Worm (Caenorhabditis elegans) whole organism, late embryonic: ENCODE data around the gene T20D4.11.

ENCODE experiments used
- F13H6.1 ChIP-seq: sonication (generic microtip); optimal IDR thresholded peaks from 2 replicates; lab custom pipeline; 2016; ENCODE audit warnings: missing genetic modification characterization, missing compliant biosample characterization
- K02D7.2 ChIP-seq: sonication (generic microtip); optimal IDR thresholded peaks from 2 replicates; lab custom pipeline; 2017; ENCODE audit warnings: mild to moderate bottlenecking, missing genetic modification characterization, missing compliant biosample characterization
- K09A11.1 ChIP-seq: sonication (generic microtip); optimal IDR thresholded peaks from 2 replicates; lab custom pipeline; 2017; ENCODE audit warnings: antibody characterized with exemption, mild to moderate bottlenecking, missing genetic modification characterization, missing compliant biosample characterization; ENCODE audit not compliant: insufficient read depth
- T23F11.4 ChIP-seq: fragments of 200-800 bp; sonication (Bioruptor generic); optimal IDR thresholded peaks from 2 replicates; lab custom pipeline; 2018; ENCODE audit warnings: mild to moderate bottlenecking, missing genetic modification characterization, missing compliant biosample characterization
- ama-1 ChIP-seq: fragments of 150-350 bp; optimal IDR thresholded peaks from 2 replicates; lab custom pipeline; 2014
- ceh-14 ChIP-seq: sonication (generic microtip); optimal IDR thresholded peaks from 2 replicates; lab custom pipeline; 2016; ENCODE audit warnings: missing genotype, missing genetic modification characterization, missing compliant biosample characterization
- ceh-18 ChIP-seq: sonication (generic microtip); optimal IDR thresholded peaks from 2 replicates; lab custom pipeline; 2016; ENCODE audit warnings: missing genetic modification characterization, missing compliant biosample characterization
- ceh-22 ChIP-seq: sonication (generic microtip); optimal IDR thresholded peaks from 2 replicates; lab custom pipeline; 2017; ENCODE audit warnings: missing biosample characterization, missing genetic modification characterization
- ceh-31 ChIP-seq: sonication (generic microtip); optimal IDR thresholded peaks from 2 replicates; lab custom pipeline; 2016; ENCODE audit warnings: missing genetic modification characterization, missing compliant biosample characterization
- ceh-48 ChIP-seq: sonication (generic microtip); optimal IDR thresholded peaks from 2 replicates; lab custom pipeline; 2016; ENCODE audit warnings: missing genetic modification characterization, inconsistent platforms, missing compliant biosample characterization
- ceh-6 ChIP-seq: fragments of 200-800 bp; sonication (Bioruptor generic); optimal IDR thresholded peaks from 2 replicates; lab custom pipeline; 2018; ENCODE audit warnings: mild to moderate bottlenecking, missing genetic modification characterization, missing compliant biosample characterization
- dve-1 ChIP-seq: sonication (generic microtip); optimal IDR thresholded peaks from 2 replicates; lab custom pipeline; 2017; ENCODE audit warnings: antibody characterized with exemption, mild to moderate bottlenecking, missing genetic modification characterization, missing compliant biosample characterization
- eyg-1 ChIP-seq: sonication (generic microtip); optimal IDR thresholded peaks from 2 replicates; lab custom pipeline; 2016; ENCODE audit warnings: missing genotype, missing genetic modification characterization, missing compliant biosample characterization
- gmeb-2 ChIP-seq: sonication (generic microtip); optimal IDR thresholded peaks from 2 replicates; lab custom pipeline; 2016; ENCODE audit warnings: missing genetic modification characterization, inconsistent platforms, missing compliant biosample characterization
- hlh-30 ChIP-seq: sonication (generic microtip); optimal IDR thresholded peaks from 2 replicates; lab custom pipeline; 2017; ENCODE audit warnings: antibody characterized with exemption, missing genetic modification characterization, missing compliant biosample characterization; ENCODE audit not compliant: insufficient read depth
- hlh-8 ChIP-seq: sonication (generic microtip); optimal IDR thresholded peaks from 2 replicates; lab custom pipeline; 2016; ENCODE audit warnings: missing genotype, missing genetic modification characterization, missing compliant biosample characterization
- lim-6 ChIP-seq: sonication (generic microtip); optimal IDR thresholded peaks from 2 replicates; lab custom pipeline; 2016; ENCODE audit warnings: missing genetic modification characterization, missing compliant biosample characterization
- madf-2 ChIP-seq: sonication (generic microtip); optimal IDR thresholded peaks from 2 replicates; lab custom pipeline; 2017; ENCODE audit warnings: missing genetic modification characterization, missing compliant biosample characterization
- mec-3 ChIP-seq: sonication (generic microtip); optimal IDR thresholded peaks from 2 replicates; lab custom pipeline; 2016; ENCODE audit warnings: borderline replicate concordance, missing genetic modification characterization, missing compliant biosample characterization
- nfya-1 ChIP-seq: sonication (generic microtip); optimal IDR thresholded peaks from 2 replicates; lab custom pipeline; 2017; ENCODE audit warnings: missing genetic modification characterization, mild to moderate bottlenecking, missing compliant biosample characterization, antibody characterized with exemption, moderate library complexity
- nhr-232 ChIP-seq: sonication (generic microtip); optimal IDR thresholded peaks from 2 replicates; lab custom pipeline; 2016; ENCODE audit warnings: missing genetic modification characterization, missing compliant biosample characterization
- pag-3 ChIP-seq: sonication (generic microtip); optimal IDR thresholded peaks from 2 replicates; lab custom pipeline; 2016; ENCODE audit warnings: missing compliant biosample characterization, missing genetic modification characterization, borderline replicate concordance
- pat-9 ChIP-seq: fragments of 200-800 bp; sonication (Bioruptor generic); optimal IDR thresholded peaks from 2 replicates; lab custom pipeline; 2018; ENCODE audit warnings: mild to moderate bottlenecking, missing genetic modification characterization, moderate library complexity, missing compliant biosample characterization
- pha-2 ChIP-seq: sonication (generic microtip); optimal IDR thresholded peaks from 2 replicates; lab custom pipeline; 2017; ENCODE audit warnings: mild to moderate bottlenecking, missing genetic modification characterization, missing compliant biosample characterization
- pha-4 ChIP-seq: fragments of 150-350 bp; optimal IDR thresholded peaks from 2 replicates; lab custom pipeline; 2018; ENCODE audit warnings: missing biosample characterization, missing genetic modification reagents, missing genetic modification characterization
- ref-2 ChIP-seq: sonication (generic microtip); optimal IDR thresholded peaks from 2 replicates; lab custom pipeline; 2016; ENCODE audit warnings: missing genetic modification characterization, missing compliant biosample characterization
- rnt-1 ChIP-seq: sonication (generic microtip); optimal IDR thresholded peaks from 2 replicates; lab custom pipeline; 2016; ENCODE audit warnings: missing genetic modification characterization, missing compliant biosample characterization
- sdc-2 ChIP-seq: sonication (generic microtip); optimal IDR thresholded peaks from 2 replicates; lab custom pipeline; 2016; ENCODE audit warnings: missing genotype, missing genetic modification characterization, missing compliant biosample characterization
- sox-2 ChIP-seq: fragments of 200-800 bp; sonication (Bioruptor generic); IDR thresholded peaks from 2 replicates; pipeline ENCODE4 v1.3.6; 2022; ENCODE audit warnings: missing genetic modification reagents, missing genetic modification characterization, missing compliant biosample characterization
- sox-4 ChIP-seq: sonication (generic microtip); optimal IDR thresholded peaks from 2 replicates; lab custom pipeline; 2017; ENCODE audit warnings: mild to moderate bottlenecking, missing genetic modification characterization, inconsistent platforms, missing compliant biosample characterization
- syd-9 ChIP-seq: sonication (generic microtip); optimal IDR thresholded peaks from 2 replicates; lab custom pipeline; 2016; ENCODE audit warnings: mild to moderate bottlenecking, missing genetic modification characterization, moderate library complexity, missing compliant biosample characterization
- unc-3 ChIP-seq, 2 experiments: fragments of 200-800 bp in 1 of 2; sonication (Bioruptor generic) in 1 of 2; sonication (generic microtip) in 1 of 2; conservative IDR thresholded peaks in 1 of 2; optimal IDR thresholded peaks in 1 of 2; 2 replicates each; pipeline versions ENCODE4 v1.3.6 to Lab custom; 2016 to 2022; ENCODE audit warnings: missing compliant biosample characterization in 2 of 2, missing genetic modification characterization in 2 of 2, missing genetic modification reagents in 1 of 2
- unc-86 ChIP-seq: sonication (generic microtip); optimal IDR thresholded peaks from 2 replicates; lab custom pipeline; 2016; ENCODE audit warnings: missing genetic modification characterization, missing compliant biosample characterization
- zip-5 ChIP-seq: sonication (generic microtip); optimal IDR thresholded peaks from 2 replicates; lab custom pipeline; 2016; ENCODE audit warnings: missing genetic modification characterization, missing compliant biosample characterization
- ztf-16 ChIP-seq: sonication (generic microtip); optimal IDR thresholded peaks from 2 replicates; lab custom pipeline; 2017; ENCODE audit warnings: missing genetic modification characterization, missing compliant biosample characterization

Gene T20D4.11

DNA sequence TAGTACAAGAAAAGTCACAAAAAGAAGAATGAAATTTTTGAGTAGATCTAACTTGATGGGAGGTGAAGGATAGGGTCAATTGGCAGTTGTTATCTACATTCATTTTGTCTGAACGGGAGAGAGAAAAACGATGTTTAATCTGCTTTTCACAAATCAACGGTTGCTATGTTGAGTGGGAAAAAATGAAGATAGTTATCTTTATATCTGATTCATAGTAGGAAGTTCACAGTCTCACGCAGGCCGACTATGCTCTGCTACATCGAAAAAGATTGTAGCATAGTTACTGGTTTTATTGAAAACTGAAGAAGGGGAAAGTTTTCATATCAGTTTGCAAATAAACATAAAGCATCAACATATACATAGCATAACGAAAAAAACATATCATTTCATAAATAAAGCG lies 42.9 kb upstream of the T20D4.11 start:
- TF ChIP-seq pag-3 (tag; lab: Kevin White, UChicago) (no peak), ztf-16 (no peak), unc-3 (GFP tag; conservative IDR thresholded peaks at IDR 0.05; lab: Robert Waterston, UW) (no peak), unc-3 (tag; optimal IDR thresholded peaks at IDR 0.05; lab: Kevin White, UChicago) (no peak), hlh-30 (tag; lab: Kevin White, UChicago) (no peak), madf-2 (tag; lab: Kevin White, UChicago) (no peak), ref-2 (tag; lab: Kevin White, UChicago) (no peak), zip-5 (no peak), K02D7.2 (tag; lab: Kevin White, UChicago) (no peak), sdc-2 (tag; lab: Kevin White, UChicago) (no peak), ceh-14 (tag; lab: Kevin White, UChicago) (no peak), unc-86 (no peak)

DNA sequence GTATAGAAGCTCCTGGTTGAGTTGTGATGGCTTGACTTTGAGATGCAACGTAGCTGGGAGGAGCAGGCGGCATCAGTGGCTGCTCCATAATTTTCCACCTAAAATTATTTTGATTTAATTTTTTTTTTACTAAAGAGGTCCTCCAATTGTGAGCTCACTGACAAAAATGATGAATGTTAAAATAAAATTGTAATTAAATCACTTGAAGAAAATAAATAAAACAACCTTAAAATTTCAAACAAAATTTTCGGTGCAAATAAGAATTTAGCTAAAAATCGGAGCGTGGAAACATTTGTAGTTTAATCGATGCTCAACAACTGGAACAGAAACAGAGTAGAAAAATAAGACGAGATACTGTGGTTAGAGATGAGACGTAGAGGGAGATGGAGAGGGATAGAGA lies 41.4 kb upstream of the T20D4.11 start, which contains the start of gene scrm-3:
scrm-3 (minus strand) TSS at position 101 of the 400 bp plus-strand sequence.
- TF ChIP-seq ceh-18 (tag; lab: Kevin White, UChicago) (no peak), dve-1 (no peak)

DNA sequence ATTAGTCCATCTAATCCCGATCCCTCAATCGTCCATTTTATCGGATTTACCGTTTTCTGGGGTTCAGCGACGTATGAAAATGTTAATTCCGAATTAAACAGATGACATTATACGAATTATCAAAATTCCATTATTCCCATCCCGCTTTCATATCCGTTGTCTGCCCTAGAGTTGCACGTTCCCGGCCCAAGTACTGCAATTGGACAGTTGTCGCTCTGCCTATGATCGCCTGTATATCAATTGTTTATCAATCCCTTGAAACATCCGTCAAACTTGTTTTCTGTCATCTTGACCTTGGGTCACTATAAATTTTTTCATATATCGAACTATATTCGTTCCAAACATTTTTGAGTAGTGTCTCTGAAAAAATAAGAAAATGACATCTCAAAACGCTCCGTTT lies 40.2 kb upstream of the T20D4.11 start, which contains the start of gene C04E12.5:
C04E12.5 (plus strand) TSS at position 301 of the 400 bp plus-strand sequence.
- no peak for TF ChIP-seq ceh-31 (tag; lab: Kevin White, UChicago)
- no peak for TF ChIP-seq hlh-8 (tag; lab: Kevin White, UChicago)
- TF ChIP-seq ama-1 (lab: Kevin White, UChicago), result no peak
- no peak for TF ChIP-seq syd-9
- TF ChIP-seq T23F11.4, result no peak
- no peak for TF ChIP-seq pha-2
- TF ChIP-seq rnt-1, result no peak
- TF ChIP-seq gmeb-2 (tag; lab: Kevin White, UChicago), result no peak
- TF ChIP-seq eyg-1 (tag; lab: Kevin White, UChicago), result no peak
- TF ChIP-seq pat-9, result no peak
- no peak for TF ChIP-seq nhr-232 (tag; lab: Kevin White, UChicago)
- TF ChIP-seq ceh-6, result no peak
- no peak for TF ChIP-seq pha-4 (tag; lab: Kevin White, UChicago)
- no peak for TF ChIP-seq ceh-48
- TF ChIP-seq ztf-16, result no peak
- TF ChIP-seq nfya-1, result no peak
- TF ChIP-seq lim-6 (tag; lab: Kevin White, UChicago), result no peak

DNA sequence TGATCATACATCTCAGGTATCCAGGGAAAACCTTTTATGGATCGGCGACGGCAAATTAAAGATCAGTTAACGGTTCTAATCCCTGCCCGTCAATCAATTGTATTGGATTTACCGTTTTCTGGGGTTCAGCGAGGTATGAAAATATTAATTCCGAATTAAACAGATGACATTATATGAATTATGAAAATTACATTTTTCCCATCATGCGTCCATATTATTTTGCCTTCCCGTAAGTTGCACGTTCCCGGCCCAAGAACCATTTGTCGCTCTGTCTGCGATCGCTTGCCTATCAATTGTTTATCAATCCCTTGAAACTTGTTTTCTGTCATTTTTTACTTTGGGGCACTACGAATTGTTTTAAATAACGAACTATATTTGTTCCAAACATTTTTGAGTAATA lies 36.9 kb upstream of the T20D4.11 start:
- TF ChIP-seq pat-9, result no peak
- TF ChIP-seq ceh-18 (tag; lab: Kevin White, UChicago), result no peak
- TF ChIP-seq lim-6 (tag; lab: Kevin White, UChicago), result no peak
- TF ChIP-seq F13H6.1 (tag; lab: Kevin White, UChicago), result no peak

DNA sequence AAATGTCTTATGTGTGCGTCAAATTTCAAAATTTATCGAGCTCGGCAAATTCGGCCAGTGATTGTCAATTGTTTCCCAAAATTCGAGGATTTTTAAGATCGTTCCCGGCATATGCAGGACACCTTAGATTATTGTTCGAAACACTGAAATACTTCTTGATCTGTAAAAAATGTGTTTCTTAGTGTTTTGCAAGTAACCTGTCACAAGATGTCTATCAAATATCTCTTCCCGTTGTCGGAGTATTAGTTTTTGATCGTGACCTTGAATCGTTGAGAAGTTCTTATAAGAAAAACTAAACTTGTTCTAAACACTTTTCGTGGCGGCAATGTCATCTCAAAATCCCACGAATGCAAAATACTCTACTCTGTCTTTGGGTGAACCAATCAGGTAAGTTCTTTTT lies 36.0 kb upstream of the T20D4.11 start, which contains the start of gene C04E12.4:
C04E12.4 (plus strand) TSS at position 301 of the 400 bp plus-strand sequence.
- TF ChIP-seq sox-4 (tag; lab: Kevin White, UChicago) (no peak), sox-2 (GFP tag; lab: Robert Waterston, UW) (no peak), ceh-22 (tag; lab: Kevin White, UChicago) (no peak), K09A11.1 (tag; lab: Kevin White, UChicago) (no peak), unc-86 (no peak), dve-1 (no peak), mec-3 (no peak)
